Fruit fly (Drosophila melanogaster) Kc167 (cell line): ENCODE data around the gene CG13078.

Experiments
- Myc ChIP-seq: fragments of >200 bp; optimal IDR thresholded peaks from 2 replicates; lab custom pipeline; 2017; ENCODE audit warnings: missing external identifiers
- Sin3A ChIP-seq: fragments of >200 bp; optimal IDR thresholded peaks from 2 replicates; lab custom pipeline; 2018; ENCODE audit warnings: missing external identifiers
- h ChIP-seq: fragments of >200 bp; optimal IDR thresholded peaks from 3 replicates; lab custom pipeline; 2018; ENCODE audit warnings: missing external identifiers
- insv ChIP-seq: fragments of >200 bp; optimal IDR thresholded peaks from 3 replicates; lab custom pipeline; 2018; ENCODE audit warnings: missing external identifiers
- psq ChIP-seq: fragments of >200 bp; optimal IDR thresholded peaks from 2 replicates; lab custom pipeline; 2017; ENCODE audit warnings: missing external identifiers
- ttk ChIP-seq: sonication (Bioruptor generic); optimal IDR thresholded peaks from 2 replicates; lab custom pipeline; 2017; ENCODE audit warnings: missing external identifiers

CG13078 gene

DNA sequence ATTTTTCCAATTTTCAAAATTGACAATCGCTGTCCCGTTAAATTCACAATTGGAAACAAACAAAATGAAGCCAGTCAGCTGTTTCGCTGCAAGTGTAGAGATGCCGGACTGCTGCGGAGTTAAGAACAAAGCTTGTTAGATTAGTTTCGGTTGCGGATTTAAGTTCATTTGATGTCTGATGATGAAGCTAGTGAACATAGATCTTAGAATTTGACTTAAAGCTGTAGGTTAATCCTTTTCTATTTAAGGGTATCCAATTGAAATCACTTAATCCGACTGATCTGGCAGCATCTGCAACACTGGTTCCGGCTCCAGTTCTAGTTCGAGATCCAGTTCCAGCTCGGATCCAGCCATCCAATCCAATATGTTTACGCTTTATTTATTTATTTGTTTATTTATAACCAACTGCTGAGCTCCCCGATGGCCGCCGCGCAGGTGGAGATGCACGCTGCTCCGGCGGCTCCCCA lies 20.2 kb downstream of the CG13078 start, which contains the start of the genes PCNA2 and CG10366:
Gene PCNA2 (minus strand): TSS at position 65 of the 467 bp plus-strand sequence.
Gene CG10366 (plus strand): TSS at position 310 of the 467 bp plus-strand sequence.
- TF ChIP-seq psq (no peak), Sin3A (lab: Kevin White, UChicago) (no peak), insv (lab: Kevin White, UChicago) (no peak)

DNA sequence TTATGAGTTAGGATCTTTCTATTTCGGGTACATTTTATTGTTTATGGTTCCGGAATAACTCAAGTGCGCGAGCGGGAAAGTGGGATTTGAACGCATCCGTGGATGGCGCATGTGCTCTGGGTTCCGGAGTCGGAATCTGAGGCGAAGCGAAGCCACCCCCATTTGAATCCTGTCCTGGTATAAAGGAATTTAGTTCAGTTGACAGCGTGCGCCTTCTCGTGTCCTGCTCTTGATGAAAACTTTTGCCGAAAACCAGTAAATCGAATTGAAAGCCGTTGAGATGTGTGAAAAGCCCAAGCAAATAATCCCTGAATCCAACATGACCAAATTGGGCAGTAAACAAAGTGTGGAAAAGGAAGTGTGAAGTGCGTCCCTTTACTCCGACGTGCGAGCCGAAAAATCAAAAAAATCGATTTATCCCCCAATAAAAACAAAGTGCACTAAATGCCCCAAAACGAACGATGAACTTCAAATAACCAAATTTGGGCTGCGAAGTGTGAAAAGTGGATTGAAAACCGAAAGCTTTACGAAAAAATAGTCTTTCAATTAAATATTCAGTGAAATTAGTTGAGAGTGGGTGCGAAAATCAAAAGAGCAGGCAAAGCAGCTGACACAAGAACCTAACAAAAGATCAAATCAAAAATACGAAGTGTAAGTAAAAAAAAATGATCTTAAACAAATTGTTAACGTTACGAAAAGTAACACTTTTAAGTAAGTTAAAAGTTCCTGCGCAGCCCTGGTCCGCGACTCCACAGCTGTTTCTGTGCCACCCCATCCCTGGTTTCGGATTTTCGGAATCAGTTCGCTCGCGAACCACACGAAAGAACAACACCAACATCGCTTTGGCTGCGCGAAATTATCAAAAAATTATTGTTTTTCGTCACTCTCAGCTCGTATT lies 23.0 kb downstream of the CG13078 start, which contains the start of gene Lar:
Gene Lar (plus strand): TSS at position 188 of the 898 bp plus-strand sequence.
- no peak for TF ChIP-seq psq
- no peak for TF ChIP-seq Sin3A (lab: Kevin White, UChicago)
- no peak for TF ChIP-seq ttk (lab: Kevin White, UChicago)
- no peak for TF ChIP-seq h (lab: Kevin White, UChicago)
- TF ChIP-seq insv (lab: Kevin White, UChicago): no peak
- TF ChIP-seq Myc: no peak

DNA sequence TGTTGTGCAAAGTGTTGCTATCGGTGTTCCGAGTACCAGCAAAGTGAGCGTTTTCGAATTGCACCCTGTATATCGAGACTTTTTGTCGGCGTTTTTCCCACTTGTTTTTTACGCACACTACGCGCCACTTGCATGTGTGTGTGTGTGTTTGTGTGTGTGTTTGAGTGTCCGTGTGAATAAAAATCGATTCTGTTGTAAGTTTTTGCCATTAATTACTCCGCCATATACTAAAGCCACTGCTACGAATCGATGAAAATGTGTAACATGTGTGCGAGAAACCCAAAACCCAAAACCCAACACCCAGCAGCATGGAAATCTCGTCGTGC lies 23.6 kb downstream of the CG13078 start:
- no peak for TF ChIP-seq ttk (lab: Kevin White, UChicago)
- no peak for TF ChIP-seq Sin3A (lab: Kevin White, UChicago)
- no peak for TF ChIP-seq insv (lab: Kevin White, UChicago)
- TF ChIP-seq h (lab: Kevin White, UChicago): no peak

DNA sequence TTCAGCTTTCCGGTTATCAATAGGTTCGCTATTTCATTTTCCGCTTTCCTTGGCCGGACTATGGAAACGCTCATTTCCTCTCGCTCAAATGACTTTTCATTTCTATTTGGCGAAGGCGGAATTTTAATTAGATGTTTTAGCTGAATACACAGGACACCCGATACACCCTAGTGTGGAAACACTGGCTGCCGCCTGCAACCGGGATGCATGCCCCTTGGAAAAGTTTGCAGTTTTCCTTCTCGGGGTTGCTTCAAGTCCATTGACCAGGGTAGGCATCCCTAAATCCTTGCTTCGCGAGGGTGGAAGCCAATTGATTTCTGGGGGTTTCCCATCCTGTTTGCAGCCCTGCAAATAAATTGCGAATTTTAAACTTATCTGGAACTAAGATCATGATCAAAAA lies 25.2 kb downstream of the CG13078 start:
- no peak for TF ChIP-seq ttk (lab: Kevin White, UChicago)
- TF ChIP-seq Sin3A (lab: Kevin White, UChicago): no peak
- no peak for TF ChIP-seq Myc
- TF ChIP-seq insv (lab: Kevin White, UChicago): no peak
- TF ChIP-seq psq: no peak
- no peak for TF ChIP-seq h (lab: Kevin White, UChicago)

DNA sequence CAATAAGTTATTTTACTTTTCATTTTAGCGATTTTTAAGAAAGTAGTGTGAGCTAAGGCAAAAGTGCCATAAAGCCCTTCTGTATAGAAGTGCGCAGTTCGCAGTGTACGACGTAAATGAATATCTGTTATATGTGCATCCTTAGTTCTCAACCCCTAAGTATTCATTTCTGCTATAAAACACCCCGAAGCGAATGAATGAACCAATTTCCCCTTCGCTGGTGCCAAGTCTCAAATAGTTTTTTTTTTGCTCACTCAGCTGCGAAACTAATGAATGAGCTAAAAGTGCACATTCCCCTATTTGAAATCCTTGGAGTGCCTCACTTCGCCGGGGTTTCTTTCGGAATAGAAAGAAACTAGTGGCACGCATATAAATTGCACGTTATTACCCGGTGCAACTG lies 26.9 kb downstream of the CG13078 start:
- no peak for TF ChIP-seq Myc
- no peak for TF ChIP-seq Sin3A (lab: Kevin White, UChicago)

DNA sequence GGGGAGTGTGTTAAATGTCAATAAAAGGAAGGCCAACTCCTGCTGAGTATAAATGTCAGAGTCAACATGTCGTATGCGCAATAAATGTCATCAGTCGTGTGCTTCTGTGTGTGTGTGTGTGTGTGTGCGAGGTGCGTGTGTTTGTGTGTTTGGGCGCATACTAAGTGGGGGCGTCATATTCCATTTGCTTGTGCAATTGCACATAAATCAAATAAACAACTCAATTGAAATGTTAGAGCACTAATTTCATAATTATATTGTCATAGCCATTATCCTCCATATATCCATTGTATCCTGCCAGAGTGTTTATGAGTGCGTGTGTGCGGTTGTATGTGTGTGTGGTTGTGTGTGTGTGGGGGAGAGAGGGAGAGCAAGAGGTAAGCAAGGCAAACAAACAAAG lies 30.4 kb downstream of the CG13078 start:
- TF ChIP-seq insv (lab: Kevin White, UChicago): no peak

DNA sequence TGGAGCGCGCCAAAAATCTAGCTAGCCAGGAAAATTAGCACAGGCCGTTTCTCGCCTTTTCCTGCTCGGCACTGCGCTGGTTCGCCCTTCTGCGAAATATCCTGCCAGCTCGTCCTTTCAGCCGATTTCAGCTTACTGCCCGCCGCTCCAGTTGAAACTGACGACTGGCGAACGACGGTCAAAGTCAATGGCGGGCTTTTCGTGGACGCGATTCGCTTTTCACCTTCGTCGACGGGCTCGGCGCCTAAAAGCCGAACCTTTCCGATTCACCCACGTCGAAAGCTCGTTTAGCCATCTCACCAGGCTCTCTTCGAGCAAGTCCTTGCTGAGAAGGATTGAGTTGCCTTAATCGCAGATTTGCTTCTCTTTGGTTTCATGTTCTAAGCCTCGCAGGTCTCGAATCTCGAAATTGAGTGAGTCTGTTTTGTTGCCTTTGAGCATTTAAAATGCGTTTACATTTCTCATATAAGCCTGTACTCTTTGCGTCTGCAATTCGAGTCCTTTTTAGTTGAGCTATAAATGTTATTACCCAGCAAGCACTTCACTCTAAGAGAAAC lies 41.7 kb downstream of the CG13078 start:
- TF ChIP-seq insv (lab: Kevin White, UChicago): no peak
- no peak for TF ChIP-seq Myc
- no peak for TF ChIP-seq Sin3A (lab: Kevin White, UChicago)
- TF ChIP-seq h (lab: Kevin White, UChicago): no peak
- TF ChIP-seq ttk (lab: Kevin White, UChicago): no peak
- no peak for TF ChIP-seq psq

DNA sequence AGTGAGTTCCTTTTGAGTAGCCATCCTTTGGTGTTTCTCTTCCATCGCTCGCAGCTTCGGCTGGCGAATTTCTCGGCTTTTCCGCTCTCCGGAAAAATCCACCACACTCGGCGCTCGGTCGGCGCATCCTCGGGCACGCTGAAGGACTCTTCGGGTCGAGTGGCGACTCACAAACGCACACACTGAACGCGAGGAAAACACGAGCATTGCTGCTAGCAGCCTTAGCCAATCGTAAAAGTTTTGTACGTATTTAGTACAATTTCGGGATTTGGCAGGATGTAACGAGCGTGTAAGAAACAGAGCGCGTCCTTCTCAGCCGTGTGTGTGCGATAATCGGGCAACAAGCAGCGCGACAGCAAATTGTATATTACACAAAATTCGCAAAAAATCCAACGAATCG lies 42.6 kb downstream of the CG13078 start, which contains the start of gene CG46244:
Gene CG46244 (plus strand): TSS at position 252 of the 400 bp plus-strand sequence.
- TF ChIP-seq insv (lab: Kevin White, UChicago): no peak
- no peak for TF ChIP-seq Myc
